Fruit fly (Drosophila melanogaster): ENCODE measurements around the gene CG6028.

CG6028 gene

dm6 chr3R:22025320-22025719 is at the start of gene CG6028:
Gene CG6028 (minus strand): TSS chr3R:22025506.
- TF ChIP-seq Sin3A (optimal IDR thresholded peaks at IDR 0.05) (no peak), insv (optimal IDR thresholded peaks at IDR 0.05) (no peak), Myc (optimal IDR thresholded peaks at IDR 0.05) (no peak), h (optimal IDR thresholded peaks at IDR 0.05) (no peak), psq (optimal IDR thresholded peaks at IDR 0.05) (no peak), ttk (optimal IDR thresholded peaks at IDR 0.05) (no peak)

- no peak for TF ChIP-seq Sin3A (optimal IDR thresholded peaks at IDR 0.05)
- TF ChIP-seq ttk (optimal IDR thresholded peaks at IDR 0.05) = no peak
- no peak for TF ChIP-seq psq (optimal IDR thresholded peaks at IDR 0.05)
- no peak for TF ChIP-seq h (optimal IDR thresholded peaks at IDR 0.05)
- no peak for TF ChIP-seq Myc (optimal IDR thresholded peaks at IDR 0.05)
- no peak for TF ChIP-seq insv (optimal IDR thresholded peaks at IDR 0.05)
These were observed 47.2 kb upstream of the CG6028 start for dm6 chr3R:22072553-22072952.

dm6 chr3R:22071628-22072027 is 46.3 kb upstream of the CG6028 start:
- no peak for TF ChIP-seq Sin3A (optimal IDR thresholded peaks at IDR 0.05)
- no peak for TF ChIP-seq Myc (optimal IDR thresholded peaks at IDR 0.05)
- no peak for TF ChIP-seq psq (optimal IDR thresholded peaks at IDR 0.05)
- TF ChIP-seq h (optimal IDR thresholded peaks at IDR 0.05) = no peak
- TF ChIP-seq insv (optimal IDR thresholded peaks at IDR 0.05) = no peak
- TF ChIP-seq ttk (optimal IDR thresholded peaks at IDR 0.05) = no peak

DNA sequence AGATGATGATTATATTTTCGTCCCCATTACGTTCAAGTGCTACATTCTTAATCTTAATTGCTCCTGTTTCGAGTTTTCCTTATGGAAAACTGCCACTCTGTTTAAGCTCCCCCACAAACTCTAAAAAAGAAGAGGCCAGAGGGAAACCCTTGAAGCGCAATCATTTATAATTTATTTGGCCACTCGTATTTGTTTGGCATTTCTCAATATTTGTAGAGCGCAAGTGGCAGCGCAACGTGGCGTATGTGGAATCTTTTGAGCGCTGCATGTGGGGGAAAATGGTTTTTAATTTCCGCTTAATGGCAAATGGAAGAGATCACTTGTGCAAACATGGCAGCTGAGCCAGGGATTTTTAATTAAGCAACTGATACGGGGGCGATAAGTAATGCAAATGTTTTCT is 41.9 kb upstream of the CG6028 start:
- no peak for TF ChIP-seq psq (optimal IDR thresholded peaks at IDR 0.05)
- no peak for TF ChIP-seq insv (optimal IDR thresholded peaks at IDR 0.05)
- no peak for TF ChIP-seq Sin3A (optimal IDR thresholded peaks at IDR 0.05)
- TF ChIP-seq Myc (optimal IDR thresholded peaks at IDR 0.05) = no peak
- TF ChIP-seq ttk (optimal IDR thresholded peaks at IDR 0.05) = no peak
- TF ChIP-seq h (optimal IDR thresholded peaks at IDR 0.05) = no peak

DNA sequence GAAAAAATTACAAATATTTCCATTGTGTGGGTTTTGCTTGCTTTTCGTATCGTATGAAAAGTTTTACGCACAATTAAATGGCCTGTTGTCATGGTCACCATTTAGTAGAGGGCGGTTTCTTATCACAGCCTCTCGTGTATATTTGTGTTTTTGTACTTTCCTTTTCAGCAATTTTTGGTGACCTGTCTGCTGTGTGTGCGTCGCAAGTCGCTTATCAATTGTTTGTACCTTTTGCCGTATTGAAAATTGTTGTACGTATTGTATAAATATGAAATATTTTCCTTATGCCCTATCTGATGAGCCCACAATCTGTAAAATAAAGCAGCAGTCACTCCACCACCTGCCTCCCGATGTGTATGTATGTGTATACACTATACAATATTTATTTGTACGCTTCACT is 41.1 kb upstream of the CG6028 start:
- TF ChIP-seq h (optimal IDR thresholded peaks at IDR 0.05) (no peak), insv (optimal IDR thresholded peaks at IDR 0.05) (no peak), ttk (optimal IDR thresholded peaks at IDR 0.05) (no peak), psq (optimal IDR thresholded peaks at IDR 0.05) (no peak), Sin3A (optimal IDR thresholded peaks at IDR 0.05) (no peak), Myc (optimal IDR thresholded peaks at IDR 0.05) (no peak)

DNA sequence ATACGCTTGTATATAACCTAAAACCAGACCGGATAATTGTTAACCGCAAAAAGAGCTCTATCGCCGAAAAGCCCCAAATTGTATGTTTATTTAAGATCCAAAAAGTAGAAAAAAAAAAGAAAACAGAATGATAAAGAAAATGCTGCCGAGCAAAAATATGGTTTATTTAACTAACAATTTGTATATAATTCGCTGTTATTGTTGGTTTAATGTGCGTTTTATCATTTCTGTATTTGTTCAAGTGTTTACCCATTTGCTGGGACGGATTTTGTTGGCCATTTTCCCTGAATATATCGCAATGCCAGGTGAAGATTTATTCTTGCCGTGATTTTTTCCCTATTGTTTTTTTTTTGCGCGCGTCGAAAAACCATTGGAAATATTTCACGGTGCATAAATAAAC is 31.8 kb upstream of the CG6028 start:
- TF ChIP-seq h (optimal IDR thresholded peaks at IDR 0.05) = no peak
- no peak for TF ChIP-seq psq (optimal IDR thresholded peaks at IDR 0.05)
- no peak for TF ChIP-seq ttk (optimal IDR thresholded peaks at IDR 0.05)
- no peak for TF ChIP-seq insv (optimal IDR thresholded peaks at IDR 0.05)
- TF ChIP-seq Sin3A (optimal IDR thresholded peaks at IDR 0.05) = no peak
- TF ChIP-seq Myc (optimal IDR thresholded peaks at IDR 0.05) = no peak

DNA sequence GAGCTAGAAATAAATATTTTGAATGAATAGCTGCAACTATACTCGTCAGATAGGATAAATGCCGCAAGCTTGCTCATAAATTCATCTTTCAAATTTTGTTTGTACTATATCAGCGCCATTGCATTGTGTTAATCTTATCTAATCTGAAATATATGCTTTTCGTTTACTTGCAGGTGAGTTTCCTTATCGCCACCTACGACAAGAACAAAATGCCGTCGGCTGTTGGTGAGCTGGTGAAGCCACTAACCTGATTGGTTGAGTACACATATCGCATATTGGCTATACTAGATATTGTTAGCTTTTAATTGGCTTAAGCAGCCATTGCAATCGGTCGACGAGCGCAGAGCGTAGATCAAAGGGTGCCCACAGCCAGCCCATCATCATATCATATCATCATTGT is 28.4 kb upstream of the CG6028 start:
- no peak for TF ChIP-seq insv (optimal IDR thresholded peaks at IDR 0.05)
- no peak for TF ChIP-seq psq (optimal IDR thresholded peaks at IDR 0.05)
- no peak for TF ChIP-seq Myc (optimal IDR thresholded peaks at IDR 0.05)
- no peak for TF ChIP-seq ttk (optimal IDR thresholded peaks at IDR 0.05)
- TF ChIP-seq h (optimal IDR thresholded peaks at IDR 0.05) = no peak
- TF ChIP-seq Sin3A (optimal IDR thresholded peaks at IDR 0.05) = no peak

dm6 chr3R:22053202-22053601 is 27.9 kb upstream of the CG6028 start:
- no peak for TF ChIP-seq Myc (optimal IDR thresholded peaks at IDR 0.05)
- TF ChIP-seq psq (optimal IDR thresholded peaks at IDR 0.05) = no peak

- TF ChIP-seq insv (optimal IDR thresholded peaks at IDR 0.05) = no peak
These were observed 26.9 kb upstream of the CG6028 start for dm6 chr3R:22052235-22052634.

DNA sequence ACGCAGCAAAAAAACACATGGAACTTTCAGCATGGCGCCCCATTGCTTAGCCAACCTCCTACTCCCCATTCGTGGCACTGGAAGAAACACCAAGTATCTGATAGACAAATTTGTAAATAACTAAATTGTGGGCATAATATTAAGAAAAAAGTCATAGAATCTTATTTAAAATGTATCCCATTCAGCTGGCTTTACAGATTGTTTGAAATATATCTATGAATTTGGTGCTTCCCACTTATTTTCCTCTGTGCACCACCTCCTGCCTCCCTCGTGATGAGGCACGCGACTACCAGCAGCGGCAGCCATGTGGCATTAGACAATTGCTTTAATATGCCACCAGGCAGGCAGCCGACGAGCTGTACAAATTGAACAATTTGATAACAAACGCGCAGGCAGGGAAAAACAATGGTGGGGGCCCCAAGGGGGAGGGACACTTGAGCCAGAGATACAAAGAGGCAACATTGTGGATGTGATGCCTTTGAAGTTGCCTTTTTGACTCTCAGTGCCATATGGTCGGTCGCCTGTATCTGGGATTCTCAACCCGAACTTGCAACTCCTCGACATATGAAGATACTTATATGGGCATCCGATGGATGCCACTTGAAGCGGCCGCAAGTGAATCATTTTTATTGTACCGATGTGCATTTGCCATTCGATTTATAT is 24.0 kb upstream of the CG6028 start:
- no peak for TF ChIP-seq insv (optimal IDR thresholded peaks at IDR 0.05)
- no peak for TF ChIP-seq Sin3A (optimal IDR thresholded peaks at IDR 0.05)
- no peak for TF ChIP-seq psq (optimal IDR thresholded peaks at IDR 0.05)
- TF ChIP-seq ttk (optimal IDR thresholded peaks at IDR 0.05) = no peak
- TF ChIP-seq Myc (optimal IDR thresholded peaks at IDR 0.05) = no peak
- no peak for TF ChIP-seq h (optimal IDR thresholded peaks at IDR 0.05)

- no peak for TF ChIP-seq insv (optimal IDR thresholded peaks at IDR 0.05)
- TF ChIP-seq psq (optimal IDR thresholded peaks at IDR 0.05) = no peak
- TF ChIP-seq Sin3A (optimal IDR thresholded peaks at IDR 0.05) = no peak
- TF ChIP-seq Myc (optimal IDR thresholded peaks at IDR 0.05) = no peak
- no peak for TF ChIP-seq ttk (optimal IDR thresholded peaks at IDR 0.05)
- no peak for TF ChIP-seq h (optimal IDR thresholded peaks at IDR 0.05)
These were observed 22.1 kb upstream of the CG6028 start for dm6 chr3R:22047412-22047811.

DNA sequence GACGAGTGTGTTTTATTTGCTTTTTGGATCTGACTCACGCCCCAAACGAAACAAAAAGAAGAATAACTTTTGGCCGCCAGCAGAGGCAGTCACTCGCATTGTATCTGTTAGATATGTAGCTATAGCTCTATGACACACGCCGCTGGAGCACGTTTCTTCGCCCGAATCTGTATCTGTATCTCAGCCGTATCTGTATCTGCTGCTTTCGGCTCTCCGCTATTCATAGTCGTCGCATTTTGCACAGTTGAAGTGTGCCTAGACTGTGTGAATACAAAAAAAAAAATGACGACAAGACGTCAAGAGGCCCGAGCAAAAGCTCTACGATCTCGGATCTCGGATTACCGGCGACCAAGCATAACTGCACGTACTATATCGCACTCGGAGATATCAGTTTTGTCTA is 21.4 kb upstream of the CG6028 start:
- no peak for TF ChIP-seq Sin3A (optimal IDR thresholded peaks at IDR 0.05)
- TF ChIP-seq Myc (optimal IDR thresholded peaks at IDR 0.05) = no peak
- TF ChIP-seq h (optimal IDR thresholded peaks at IDR 0.05) = no peak
- TF ChIP-seq psq (optimal IDR thresholded peaks at IDR 0.05) = no peak
- no peak for TF ChIP-seq insv (optimal IDR thresholded peaks at IDR 0.05)
- no peak for TF ChIP-seq ttk (optimal IDR thresholded peaks at IDR 0.05)

DNA sequence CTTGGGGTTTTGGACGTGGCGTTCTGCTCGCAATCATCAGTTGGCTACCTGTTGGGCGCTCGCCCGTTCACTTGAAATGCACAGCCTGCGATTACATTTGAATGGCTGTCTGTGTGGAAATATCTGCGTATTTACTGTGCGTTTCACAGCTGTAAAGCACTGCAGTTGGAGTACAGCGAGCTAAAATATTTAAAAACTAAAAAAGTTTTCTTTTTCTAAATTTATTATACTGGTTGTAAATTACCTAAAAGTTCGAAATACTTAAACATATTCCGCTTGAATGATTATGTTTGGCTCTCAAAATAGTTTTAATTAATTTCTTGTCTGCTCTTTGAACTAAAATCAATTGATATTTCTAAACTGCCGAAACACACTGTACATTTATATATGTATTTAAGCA is 20.9 kb upstream of the CG6028 start:
- TF ChIP-seq h (optimal IDR thresholded peaks at IDR 0.05) (no peak), ttk (optimal IDR thresholded peaks at IDR 0.05) (no peak), Myc (optimal IDR thresholded peaks at IDR 0.05) (no peak), Sin3A (optimal IDR thresholded peaks at IDR 0.05) (no peak), psq (optimal IDR thresholded peaks at IDR 0.05) (no peak), insv (optimal IDR thresholded peaks at IDR 0.05) (no peak)
